Worm (Caenorhabditis elegans) whole organism, midembryonic: ENCODE results near the gene ZK682.7.

Experiments
- T22C8.4 ChIP-seq: fragments of 200-800 bp; sonication (Bioruptor generic); IDR thresholded peaks from 2 replicates; pipeline ENCODE4 v1.3.6; 2022; ENCODE audit warnings: missing genetic modification characterization, missing compliant biosample characterization
- med-1 ChIP-seq: sonication (generic microtip); optimal IDR thresholded peaks from 2 replicates; lab custom pipeline; 2017; ENCODE audit warnings: missing genetic modification characterization, mild to moderate bottlenecking, missing compliant biosample characterization, antibody characterized with exemption, missing genetic modification reagents; ENCODE audit not compliant: insufficient read depth
- ztf-23 ChIP-seq: fragments of 200-800 bp; sonication (Bioruptor generic); IDR thresholded peaks from 2 replicates; pipeline ENCODE4 v1.3.6; 2022; ENCODE audit warnings: missing genetic modification reagents, missing genetic modification characterization, missing compliant biosample characterization

DNA sequence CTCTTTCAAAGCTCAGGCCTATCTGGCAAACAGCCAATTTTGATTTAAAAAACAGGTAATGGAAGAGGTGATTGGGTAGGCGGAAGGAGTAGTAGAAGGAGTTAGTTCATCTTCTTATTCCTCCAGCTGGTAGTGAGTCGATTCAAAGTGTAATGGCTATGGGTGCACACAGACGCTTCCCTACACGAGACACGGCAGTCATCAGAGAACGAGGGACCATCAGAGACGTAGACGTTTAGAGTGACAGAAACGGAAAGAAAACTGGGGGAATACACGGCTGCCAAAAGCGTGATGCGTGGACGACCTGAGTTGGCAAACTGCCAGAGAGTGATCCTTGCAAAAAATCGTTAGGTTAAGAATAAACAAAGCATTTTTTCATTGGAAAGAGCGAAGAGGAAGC is 44.5 kb downstream of the ZK682.7 start:
- no peak for TF ChIP-seq T22C8.4 (GFP tag; lab: Robert Waterston, UW)
- no peak for TF ChIP-seq med-1 (GFP tag; lab: Kevin White, UChicago)
- TF ChIP-seq ztf-23 (GFP tag; lab: Robert Waterston, UW), result no peak
